Worm (Caenorhabditis elegans) whole organism, late embryonic: ENCODE measurements around the gene Y46G5A.7.

Experiments
- C08G9.2 ChIP-seq: sonication (generic microtip); optimal IDR thresholded peaks from 2 replicates; lab custom pipeline; 2016; ENCODE audit warnings: mild to moderate bottlenecking, missing genetic modification characterization, moderate library complexity, missing compliant biosample characterization
- ama-1 ChIP-seq: fragments of 150-350 bp; optimal IDR thresholded peaks from 2 replicates; lab custom pipeline; 2014
- ets-4 ChIP-seq: sonication (generic microtip); optimal IDR thresholded peaks from 2 replicates; lab custom pipeline; 2016; ENCODE audit warnings: missing genetic modification characterization, missing compliant biosample characterization
- hlh-30 ChIP-seq: sonication (generic microtip); optimal IDR thresholded peaks from 2 replicates; lab custom pipeline; 2017; ENCODE audit warnings: antibody characterized with exemption, missing genetic modification characterization, missing compliant biosample characterization; ENCODE audit not compliant: insufficient read depth
- unc-42 ChIP-seq: sonication (generic microtip); optimal IDR thresholded peaks from 2 replicates; lab custom pipeline; 2016; ENCODE audit warnings: missing genotype, missing genetic modification characterization, missing compliant biosample characterization

DNA sequence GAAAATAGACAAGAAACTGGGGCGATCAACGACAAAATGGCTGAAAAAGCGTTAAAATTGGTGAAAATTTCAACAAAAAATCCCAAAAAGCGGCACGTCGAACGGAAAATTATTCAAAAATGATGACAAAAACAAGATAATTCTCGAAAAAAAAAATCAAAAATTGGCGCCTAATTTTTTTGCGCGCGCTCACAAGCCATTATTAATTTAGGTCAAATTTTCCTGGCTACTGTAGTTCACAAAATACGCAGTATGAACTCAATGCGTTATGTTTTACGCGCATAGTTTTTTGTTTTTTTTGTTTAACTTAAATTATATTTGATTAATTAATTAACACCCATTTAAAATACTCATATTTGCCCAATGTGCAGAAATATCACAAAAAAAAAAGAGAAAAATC, 16.8 kb downstream of the Y46G5A.7 start:
- TF ChIP-seq ama-1 (lab: Kevin White, UChicago): no peak
- TF ChIP-seq unc-42: no peak
- TF ChIP-seq ets-4 (tag; lab: Kevin White, UChicago): no peak
- TF ChIP-seq C08G9.2 (tag; lab: Kevin White, UChicago): no peak
- no peak for TF ChIP-seq hlh-30 (tag; lab: Kevin White, UChicago)
